Worm (Caenorhabditis elegans): ENCODE data around the gene mif-2.
A peak's percentile ranks its signal among the peaks of the same experiment; 100 is the strongest.

The mif-2 gene

DNA sequence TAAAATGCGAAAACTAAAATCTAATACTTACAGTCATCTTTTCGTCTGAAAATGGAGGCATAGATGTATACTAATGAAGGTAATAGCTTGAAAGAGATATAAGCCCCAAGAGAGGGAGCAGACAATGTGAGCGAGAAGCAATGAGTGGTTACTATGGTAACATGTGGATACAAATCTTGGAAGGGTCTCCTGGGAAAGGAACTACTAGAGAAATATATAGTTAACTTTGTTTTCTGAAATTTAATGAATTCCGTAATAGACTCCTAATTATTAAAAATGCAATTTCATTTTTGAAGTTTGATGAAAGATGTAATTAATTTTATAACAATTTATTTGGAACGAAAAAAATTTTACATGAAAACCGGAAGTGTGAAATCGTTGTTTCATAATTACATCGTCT lies 50.9 kb downstream of the mif-2 start, which contains the start of gene osm-6:
TSS of gene osm-6 (minus strand) at position 101 of the 400 bp plus-strand sequence.
- TF ChIP-seq ces-1 (GFP tag; optimal IDR thresholded peaks at IDR 0.05), result peak; percentile 1
- no peak for TF ChIP-seq cnd-1 (tag; optimal IDR thresholded peaks at IDR 0.05)
- no peak for TF ChIP-seq ceh-43 (GFP tag; optimal IDR thresholded peaks at IDR 0.05)

Measured in whole organism, mixed stage, embryonic.